Fruit fly (Drosophila melanogaster) whole organism, prepupa: ENCODE measurements around the gene btn.

Source experiments
- CG11294 ChIP-seq: fragments of 200-800 bp; sonication (Bioruptor generic); IDR thresholded peaks from 2 replicates; pipeline ENCODE4 v1.3.6; 2022; ENCODE audit warnings: missing biosample characterization, missing genetic modification characterization
- Eip78C ChIP-seq: fragments of 200-800 bp; sonication (Bioruptor generic); peaks from one replicate; lab custom pipeline; 2016; ENCODE audit warnings: missing biosample characterization, missing genetic modification characterization
- Gug ChIP-seq: fragments of 200-800 bp; sonication (Bioruptor generic); IDR thresholded peaks from 2 replicates; pipeline ENCODE4 v1.3.6; 2022; ENCODE audit warnings: missing biosample characterization, missing genetic modification characterization
- Hr38 ChIP-seq: sonication (Bioruptor generic); optimal IDR thresholded peaks from 2 replicates; lab custom pipeline; 2016; ENCODE audit warnings: missing biosample characterization, missing genetic modification characterization
- Hr4 ChIP-seq: fragments of 200-800 bp; sonication (Bioruptor generic); optimal IDR thresholded peaks from 3 replicates; lab custom pipeline; 2016; ENCODE audit warnings: missing biosample characterization, missing genetic modification characterization
- Sox15 ChIP-seq: fragments of 200-800 bp; sonication (Bioruptor generic); optimal IDR thresholded peaks from 3 replicates; lab custom pipeline; 2016; ENCODE audit warnings: missing biosample characterization, missing genetic modification characterization
- acj6 ChIP-seq: fragments of 200-800 bp; sonication (Bioruptor generic); optimal IDR thresholded peaks from 3 replicates; lab custom pipeline; 2016; ENCODE audit warnings: missing biosample characterization, missing genetic modification characterization
- dsx ChIP-seq: fragments of 200-800 bp; optimal IDR thresholded peaks from 3 replicates; lab custom pipeline; 2019; ENCODE audit warnings: missing biosample characterization, mild to moderate bottlenecking, missing genetic modification characterization, moderate library complexity; ENCODE audit not compliant: poor library complexity, severe bottlenecking
- net ChIP-seq: fragments of 200-800 bp; sonication (Bioruptor generic); optimal IDR thresholded peaks from 3 replicates; lab custom pipeline; 2016; ENCODE audit warnings: missing biosample characterization, missing genetic modification characterization
- ss ChIP-seq, 2 experiments: fragments of 200-800 bp; sonication (Bioruptor generic); optimal IDR thresholded peaks; 2 replicates in 1 of 2; 3 replicates in 1 of 2; lab custom pipeline; 2017 to 2018; ENCODE audit warnings: mild to moderate bottlenecking in 2 of 2, missing biosample characterization in 2 of 2, missing genetic modification characterization in 2 of 2, moderate library complexity in 1 of 2
- topi ChIP-seq: fragments of 200-800 bp; sonication (Bioruptor generic); optimal IDR thresholded peaks from 3 replicates; lab custom pipeline; 2016; ENCODE audit warnings: missing biosample characterization, missing genetic modification characterization

DNA sequence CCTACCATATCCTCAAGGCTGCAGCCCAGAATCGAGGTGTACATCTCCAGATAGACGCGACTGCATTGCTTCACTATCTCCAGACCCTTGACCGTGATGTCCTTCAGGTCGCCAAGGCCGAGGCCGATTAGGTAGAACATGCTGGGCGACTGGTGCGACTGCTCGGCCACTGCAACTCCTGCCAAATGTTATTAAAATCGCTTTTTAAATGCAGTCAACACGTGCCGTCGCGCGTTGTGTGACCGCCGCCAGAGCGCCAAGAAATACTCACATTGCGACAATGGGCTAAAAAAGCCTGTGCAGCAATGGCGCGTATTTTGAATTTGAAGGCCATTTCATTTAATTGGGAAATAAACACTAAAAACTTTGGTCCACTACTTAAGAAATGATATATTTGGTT is 3.4 kb downstream of the btn start, which contains the start of gene Dph5:
- TF ChIP-seq ss (GFP tag; optimal IDR thresholded peaks at IDR 0.05; lab: Kevin White, UChicago) (no peak), Sox15 (GFP tag; lab: Kevin White, UChicago) (no peak), net (GFP tag; lab: Kevin White, UChicago) (no peak), acj6 (GFP tag; lab: Kevin White, UChicago) (no peak), topi (GFP tag; lab: Kevin White, UChicago) (no peak), Eip78C (no peak), Hr38 (GFP tag; lab: Kevin White, UChicago) (no peak), Gug (GFP tag; lab: Robert Waterston, UW) (no peak), Hr4 (GFP tag; lab: Kevin White, UChicago) (no peak), CG11294 (GFP tag; lab: Robert Waterston, UW) (no peak), dsx (no peak)
